Worm (Caenorhabditis elegans): ENCODE data around the gene damt-1.

DNA sequence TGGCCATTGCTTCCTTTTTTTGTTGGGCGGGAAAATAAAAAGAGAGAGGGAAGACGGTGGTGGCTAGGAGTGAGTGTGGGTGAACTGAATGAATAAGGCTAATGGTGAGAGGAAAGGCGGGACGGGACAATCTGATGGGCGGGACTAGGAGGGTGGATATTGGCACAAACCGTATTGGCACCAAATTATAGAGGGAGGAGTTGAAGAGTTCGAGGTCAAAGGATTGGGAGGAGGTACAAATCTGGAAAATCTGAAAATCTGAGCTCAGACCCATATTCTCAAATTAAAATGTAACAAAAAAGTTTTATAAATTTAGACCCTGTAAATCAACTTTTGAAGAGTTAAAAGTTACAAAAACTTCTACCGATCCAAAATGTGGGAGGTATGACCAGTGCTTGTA lies 18.8 kb downstream of the damt-1 start, which contains the start of gene hlh-14:
- no peak for TF ChIP-seq sptf-1 (tag; optimal IDR thresholded peaks at IDR 0.05)
- no peak for TF ChIP-seq efl-3 (GFP tag; optimal IDR thresholded peaks at IDR 0.05)
- no peak for TF ChIP-seq C34B4.2 (tag; optimal IDR thresholded peaks at IDR 0.05)
- no peak for TF ChIP-seq dpl-1 (GFP tag; optimal IDR thresholded peaks at IDR 0.05)
- no peak for TF ChIP-seq tbx-2 (tag; optimal IDR thresholded peaks at IDR 0.05)
- no peak for TF ChIP-seq hlh-4 (tag; optimal IDR thresholded peaks at IDR 0.05)
- TF ChIP-seq unc-62 (GFP tag; optimal IDR thresholded peaks at IDR 0.05): no peak
- no peak for TF ChIP-seq mef-2 (tag; optimal IDR thresholded peaks at IDR 0.05)
- no peak for TF ChIP-seq elt-2 (tag; optimal IDR thresholded peaks at IDR 0.05)
- no peak for TF ChIP-seq pqm-1 (tag; optimal IDR thresholded peaks at IDR 0.05)
- no peak for TF ChIP-seq nhr-237 (tag; optimal IDR thresholded peaks at IDR 0.05)
- TF ChIP-seq zag-1 (tag; optimal IDR thresholded peaks at IDR 0.05): no peak
